Worm (Caenorhabditis elegans) whole organism, young adult: ENCODE data around the gene F09G8.10.

Experiments
- B0261.1 ChIP-seq: sonication (generic microtip); optimal IDR thresholded peaks from 2 replicates; lab custom pipeline; 2016; ENCODE audit warnings: mild to moderate bottlenecking, missing genetic modification characterization, moderate library complexity, missing compliant biosample characterization
- F57A8.1 ChIP-seq: fragments of 200-800 bp; sonication (Bioruptor generic); optimal IDR thresholded peaks from 2 replicates; lab custom pipeline; 2018; ENCODE audit warnings: mild to moderate bottlenecking, missing genetic modification characterization, moderate library complexity, missing compliant biosample characterization
- T07F8.4 ChIP-seq: sonication (generic microtip); optimal IDR thresholded peaks from 2 replicates; lab custom pipeline; 2016; ENCODE audit warnings: mild to moderate bottlenecking, missing genetic modification characterization, moderate library complexity, missing compliant biosample characterization
- ceh-58 ChIP-seq: fragments of 200-800 bp; sonication (Bioruptor generic); IDR thresholded peaks from 2 replicates; pipeline ENCODE4 v1.3.6; 2022; ENCODE audit warnings: missing genetic modification characterization, missing compliant biosample characterization
- him-1 ChIP-seq: sonication (generic microtip); optimal IDR thresholded peaks from 2 replicates; lab custom pipeline; 2016; ENCODE audit warnings: missing genotype, missing genetic modification reagents, missing genetic modification characterization, missing compliant biosample characterization
- lin-35 ChIP-seq, 3 experiments: fragments of 150-350 bp in 2 of 3; sonication (generic microtip) in 1 of 3; optimal IDR thresholded peaks; 2 replicates each; lab custom pipeline; 2014 to 2018; ENCODE audit warnings: missing biosample characterization in 3 of 3, missing genetic modification characterization in 3 of 3, missing genetic modification reagents in 3 of 3
- madf-8 ChIP-seq: fragments of 200-800 bp; sonication (Bioruptor generic); conservative IDR thresholded peaks from 2 replicates; pipeline ENCODE4 v1.3.6; 2022; ENCODE audit warnings: missing genetic modification reagents, missing genetic modification characterization, missing compliant biosample characterization
- nfya-1 ChIP-seq: sonication (generic microtip); optimal IDR thresholded peaks from 2 replicates; lab custom pipeline; 2017; ENCODE audit warnings: antibody characterized with exemption, missing compliant biosample characterization, missing genetic modification characterization, borderline replicate concordance; ENCODE audit not compliant: insufficient read depth
- pbrm-1 ChIP-seq: fragments of 200-800 bp; sonication (Bioruptor generic); IDR thresholded peaks from 2 replicates; pipeline ENCODE4 v1.3.6; 2022; ENCODE audit warnings: missing genetic modification reagents, missing genetic modification characterization, missing compliant biosample characterization
- rcor-1 ChIP-seq: fragments of 200-800 bp; sonication (Bioruptor generic); IDR thresholded peaks from 2 replicates; pipeline ENCODE4 v1.3.6; 2022; ENCODE audit warnings: missing genetic modification reagents, missing genetic modification characterization, missing compliant biosample characterization
- sea-2 ChIP-seq: fragments of 200-800 bp; sonication (Bioruptor generic); IDR thresholded peaks from 2 replicates; pipeline ENCODE4 v1.3.6; 2022; ENCODE audit warnings: missing genetic modification characterization, missing compliant biosample characterization
- snpc-1.1 ChIP-seq: sonication (generic microtip); optimal IDR thresholded peaks from 2 replicates; lab custom pipeline; 2017; ENCODE audit warnings: missing genetic modification characterization, mild to moderate bottlenecking, missing compliant biosample characterization, antibody characterized with exemption, moderate library complexity, missing genotype, missing genetic modification reagents; ENCODE audit not compliant: insufficient read depth
- snpc-1.3 ChIP-seq: sonication (generic microtip); optimal IDR thresholded peaks from 2 replicates; lab custom pipeline; 2017; ENCODE audit warnings: missing genetic modification characterization, mild to moderate bottlenecking, missing compliant biosample characterization, antibody characterized with exemption, moderate library complexity, missing genotype, missing genetic modification reagents; ENCODE audit not compliant: insufficient read depth

DNA sequence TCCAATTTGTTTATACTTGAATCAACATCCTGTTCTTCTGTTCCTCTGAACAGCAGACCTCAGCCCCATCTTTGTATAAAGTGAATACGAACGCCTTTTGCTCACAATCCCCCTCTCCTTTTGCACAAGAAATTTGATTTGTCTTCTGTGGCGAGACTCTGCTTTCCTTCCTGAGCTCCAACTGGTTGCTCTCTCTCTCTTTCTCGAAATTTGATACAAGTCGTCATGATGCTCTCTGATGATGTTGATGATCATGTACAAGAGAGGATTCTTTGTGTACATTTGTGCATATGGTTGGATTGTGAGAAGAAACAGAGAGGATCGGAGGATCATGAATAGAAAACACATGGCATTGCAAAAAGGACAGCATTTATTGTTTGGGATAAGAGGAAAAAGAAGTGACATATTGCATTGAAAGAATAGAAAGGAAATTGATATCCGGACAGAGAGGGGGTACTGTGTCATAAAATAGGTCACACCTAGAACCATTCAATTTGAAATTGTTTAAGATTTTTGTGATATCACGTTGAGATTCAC lies 29.0 kb upstream of the F09G8.10 start:
- TF ChIP-seq T07F8.4 (tag; lab: Kevin White, UChicago) (no peak), sea-2 (GFP tag; lab: Robert Waterston, UW) (no peak), rcor-1 (no peak), madf-8 (GFP tag; lab: Robert Waterston, UW) (no peak), B0261.1 (tag; lab: Kevin White, UChicago) (no peak), snpc-1.1 (tag; lab: Kevin White, UChicago) (no peak), snpc-1.3 (tag; lab: Kevin White, UChicago) (no peak), ceh-58 (GFP tag; lab: Robert Waterston, UW) (no peak), F57A8.1 (no peak), pbrm-1 (GFP tag; lab: Robert Waterston, UW) (no peak), nfya-1 (tag; lab: Kevin White, UChicago) (no peak), him-1 (no peak), lin-35 (GFP tag; optimal IDR thresholded peaks at IDR 0.05; lab: Kevin White, UChicago) (no peak)
